Fruit fly (Drosophila melanogaster) whole organism, pupa: ENCODE measurements around the gene CG4793.

Experiments
- CG12605 ChIP-seq: fragments of 200-800 bp; sonication (Bioruptor generic); IDR thresholded peaks from 2 replicates; pipeline ENCODE4 v1.3.6; 2022; ENCODE audit warnings: missing biosample characterization, missing genetic modification characterization
- CG15710 ChIP-seq: fragments of 200-800 bp; sonication (Bioruptor generic); optimal IDR thresholded peaks from 2 replicates; lab custom pipeline; 2018; ENCODE audit warnings: missing biosample characterization, mild to moderate bottlenecking, missing genetic modification characterization, moderate library complexity
- CG17806 ChIP-seq: fragments of 200-800 bp; sonication (Bioruptor generic); optimal IDR thresholded peaks from 2 replicates; lab custom pipeline; 2018; ENCODE audit warnings: missing biosample characterization, mild to moderate bottlenecking, missing genetic modification characterization, moderate library complexity
- CG34367 ChIP-seq: fragments of 200-800 bp; sonication (Bioruptor generic); optimal IDR thresholded peaks from 2 replicates; lab custom pipeline; 2018; ENCODE audit warnings: missing biosample characterization, mild to moderate bottlenecking, missing genetic modification characterization
- CG8301 ChIP-seq: fragments of 200-800 bp; sonication (Bioruptor generic); optimal IDR thresholded peaks from 2 replicates; lab custom pipeline; 2018; ENCODE audit warnings: missing biosample characterization, mild to moderate bottlenecking, missing genetic modification characterization
- D1 ChIP-seq: fragments of 200-800 bp; sonication (Bioruptor generic); optimal IDR thresholded peaks from 2 replicates; lab custom pipeline; 2018; ENCODE audit warnings: missing biosample characterization, mild to moderate bottlenecking, missing genetic modification characterization, moderate library complexity
- EcR ChIP-seq: fragments of 200-800 bp; sonication (Bioruptor generic); optimal IDR thresholded peaks from 3 replicates; lab custom pipeline; 2019; ENCODE audit warnings: missing biosample characterization, missing genetic modification characterization, mild to moderate bottlenecking, moderate library complexity, missing genetic modification reagents
- Ets98B ChIP-seq: fragments of 200-800 bp; sonication (Bioruptor generic); IDR thresholded peaks from 2 replicates; pipeline ENCODE4 v1.3.6; 2022; ENCODE audit warnings: missing biosample characterization, missing genetic modification characterization
- Pif1A ChIP-seq: fragments of 200-800 bp; sonication (Bioruptor generic); optimal IDR thresholded peaks from 3 replicates; lab custom pipeline; 2016; ENCODE audit warnings: missing biosample characterization, missing genetic modification characterization
- Snoo ChIP-seq: fragments of 200-800 bp; sonication (Bioruptor generic); optimal IDR thresholded peaks from 3 replicates; lab custom pipeline; 2017; ENCODE audit warnings: missing biosample characterization, mild to moderate bottlenecking, missing genetic modification characterization, inconsistent platforms
- fd96Ca ChIP-seq: fragments of 200-800 bp; sonication (Bioruptor generic); IDR thresholded peaks from 3 replicates; pipeline ENCODE4 v1.3.6; 2022; ENCODE audit warnings: missing biosample characterization, missing genetic modification characterization
- gl ChIP-seq: fragments of 200-800 bp; sonication (Bioruptor generic); optimal IDR thresholded peaks from 2 replicates; lab custom pipeline; 2018; ENCODE audit warnings: missing biosample characterization, mild to moderate bottlenecking, missing genetic modification characterization
- rn ChIP-seq: fragments of 200-800 bp; sonication (Bioruptor generic); IDR thresholded peaks from 2 replicates; pipeline ENCODE4 v1.3.6; 2022; ENCODE audit warnings: missing biosample characterization, missing genetic modification characterization

DNA sequence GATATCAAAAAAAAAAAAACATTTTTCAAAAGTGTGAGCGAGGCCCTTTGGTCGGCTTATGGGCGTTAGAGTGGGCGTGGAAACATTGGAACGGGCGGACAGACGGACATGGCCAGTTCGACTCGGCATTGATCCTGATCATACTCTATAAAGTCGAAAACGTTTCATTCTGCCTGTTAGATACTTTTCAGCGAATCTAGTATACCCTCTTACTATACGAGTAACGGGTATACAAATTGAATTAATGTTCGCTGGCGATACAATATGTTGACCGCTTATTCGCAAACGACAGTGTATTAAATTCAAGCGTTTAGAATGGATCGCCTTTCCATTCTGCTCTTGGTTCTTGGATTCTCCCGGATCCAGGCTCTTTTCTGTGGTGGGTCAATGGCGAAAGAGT lies at the start of gene CG4793:
- TF ChIP-seq CG12605 (GFP tag; lab: Robert Waterston, UW), result no peak
- TF ChIP-seq EcR (GFP tag; lab: Kevin White, UChicago), result no peak
- no peak for TF ChIP-seq CG15710 (tag; lab: Kevin White, UChicago)
- no peak for TF ChIP-seq gl (tag; lab: Kevin White, UChicago)
- TF ChIP-seq Pif1A (GFP tag; lab: Kevin White, UChicago), result no peak
- TF ChIP-seq D1 (tag; lab: Kevin White, UChicago), result no peak
- TF ChIP-seq fd96Ca, result no peak
- TF ChIP-seq rn (GFP tag; lab: Robert Waterston, UW), result no peak
- TF ChIP-seq CG34367 (tag; lab: Kevin White, UChicago), result no peak
- TF ChIP-seq CG8301 (tag; lab: Kevin White, UChicago), result no peak
- TF ChIP-seq Ets98B (GFP tag; lab: Robert Waterston, UW), result no peak
- no peak for TF ChIP-seq CG17806
- no peak for TF ChIP-seq Snoo
